Fruit fly (Drosophila melanogaster) whole organism, embryonic: ENCODE data around the gene Nsf2.

Source experiments
- Antp ChIP-seq: fragments of 200-800 bp; sonication (Bioruptor generic); optimal IDR thresholded peaks from 3 replicates; lab custom pipeline; 2016; ENCODE audit warnings: missing biosample characterization, missing genetic modification characterization
- B-H2 ChIP-seq: fragments of 200-800 bp; sonication (Bioruptor generic); optimal IDR thresholded peaks from 2 replicates; lab custom pipeline; 2018; ENCODE audit warnings: missing biosample characterization, mild to moderate bottlenecking, missing genetic modification characterization
- CG11504 ChIP-seq: fragments of 200-800 bp; sonication (Bioruptor generic); optimal IDR thresholded peaks from 3 replicates; lab custom pipeline; 2019; ENCODE audit warnings: missing biosample characterization, mild to moderate bottlenecking, missing genetic modification characterization, moderate library complexity
- CG12219 ChIP-seq: fragments of 200-800 bp; sonication (Bioruptor generic); optimal IDR thresholded peaks from 3 replicates; lab custom pipeline; 2018; ENCODE audit warnings: missing biosample characterization, mild to moderate bottlenecking, missing genetic modification characterization
- CG14014 ChIP-seq: fragments of 200-800 bp; sonication (Bioruptor generic); IDR thresholded peaks from 2 replicates; pipeline ENCODE4 v1.3.6; 2022; ENCODE audit warnings: missing biosample characterization, missing genetic modification characterization
- CG14050 ChIP-seq: fragments of 200-800 bp; sonication (Bioruptor generic); IDR thresholded peaks from 3 replicates; pipeline ENCODE4 v1.3.6; 2022; ENCODE audit warnings: missing biosample characterization, missing genetic modification characterization
- CG14667 ChIP-seq: fragments of 200-800 bp; sonication (Bioruptor generic); IDR thresholded peaks from 2 replicates; pipeline ENCODE4 v1.3.6; 2022; ENCODE audit warnings: missing biosample characterization, missing genetic modification characterization
- CG14965 ChIP-seq: fragments of 200-800 bp; sonication (Bioruptor generic); optimal IDR thresholded peaks from 2 replicates; lab custom pipeline; 2016; ENCODE audit warnings: missing biosample characterization, missing genetic modification characterization, borderline replicate concordance
- CG15514 ChIP-seq: fragments of 200-800 bp; sonication (Bioruptor generic); optimal IDR thresholded peaks from 3 replicates; lab custom pipeline; 2017; ENCODE audit warnings: missing biosample characterization, missing genetic modification characterization, mild to moderate bottlenecking, moderate library complexity, missing genetic modification reagents
- CG17328 ChIP-seq: fragments of 200-800 bp; sonication (Bioruptor generic); IDR thresholded peaks from 2 replicates; pipeline ENCODE4 v1.3.6; 2022; ENCODE audit warnings: missing biosample characterization, missing genetic modification characterization
- CG18262 ChIP-seq: fragments of 200-800 bp; optimal IDR thresholded peaks from 3 replicates; lab custom pipeline; 2019; ENCODE audit warnings: missing biosample characterization, mild to moderate bottlenecking, missing genetic modification characterization, moderate library complexity
- CG30403 ChIP-seq: fragments of 200-800 bp; sonication (Bioruptor generic); optimal IDR thresholded peaks from 3 replicates; lab custom pipeline; 2016; ENCODE audit warnings: missing biosample characterization, missing genetic modification characterization
- CG33213 ChIP-seq: fragments of 200-800 bp; sonication (Bioruptor generic); optimal IDR thresholded peaks from 3 replicates; lab custom pipeline; 2016; ENCODE audit warnings: missing biosample characterization, missing genetic modification characterization
- CG3407 ChIP-seq: fragments of 200-800 bp; sonication (Bioruptor generic); optimal IDR thresholded peaks from 2 replicates; lab custom pipeline; 2018; ENCODE audit warnings: missing biosample characterization, mild to moderate bottlenecking, missing genetic modification characterization
- CG4282 ChIP-seq: fragments of 200-800 bp; sonication (Bioruptor generic); optimal IDR thresholded peaks from 2 replicates; lab custom pipeline; 2016; ENCODE audit warnings: missing biosample characterization, missing genetic modification characterization
- CG6175 ChIP-seq: fragments of 200-800 bp; sonication (Bioruptor generic); IDR thresholded peaks from 3 replicates; pipeline ENCODE4 v1.3.6; 2022; ENCODE audit warnings: missing biosample characterization, missing genetic modification characterization
- CG6254 ChIP-seq: fragments of 200-800 bp; sonication (Bioruptor generic); optimal IDR thresholded peaks from 3 replicates; lab custom pipeline; 2017; ENCODE audit warnings: mild to moderate bottlenecking, missing biosample characterization, missing genetic modification reagents, missing genetic modification characterization
- CG7786 ChIP-seq: fragments of 200-800 bp; sonication (Bioruptor generic); optimal IDR thresholded peaks from 2 replicates; lab custom pipeline; 2016; ENCODE audit warnings: missing biosample characterization, missing genetic modification characterization
- CG9876 ChIP-seq: fragments of 200-800 bp; sonication (Bioruptor generic); optimal IDR thresholded peaks from 2 replicates; lab custom pipeline; 2016; ENCODE audit warnings: missing biosample characterization, missing genetic modification characterization
- Camta ChIP-seq: fragments of 200-800 bp; sonication (Bioruptor generic); optimal IDR thresholded peaks from 2 replicates; lab custom pipeline; 2016; ENCODE audit warnings: missing biosample characterization, missing genetic modification characterization
- CoRest ChIP-seq: fragments of 200-800 bp; sonication (Bioruptor generic); optimal IDR thresholded peaks from 3 replicates; lab custom pipeline; 2018; ENCODE audit warnings: missing biosample characterization, mild to moderate bottlenecking, missing genetic modification characterization, moderate library complexity
- Dip2 ChIP-seq: fragments of 200-800 bp; sonication (Bioruptor generic); IDR thresholded peaks from 2 replicates; pipeline ENCODE4 v1.3.6; 2022; ENCODE audit warnings: missing biosample characterization, missing genetic modification characterization
- Dp ChIP-seq: fragments of 200-800 bp; sonication (Bioruptor generic); optimal IDR thresholded peaks from 2 replicates; lab custom pipeline; 2018; ENCODE audit warnings: missing biosample characterization, mild to moderate bottlenecking, missing genetic modification characterization, moderate library complexity
- H2.0 ChIP-seq: fragments of 200-800 bp; sonication (Bioruptor generic); IDR thresholded peaks from 2 replicates; pipeline ENCODE4 v1.3.6; 2022; ENCODE audit warnings: missing biosample characterization, missing genetic modification characterization
- Hr39 ChIP-seq: fragments of >200 bp; optimal IDR thresholded peaks from 2 replicates; lab custom pipeline; 2017
- Jarid2 ChIP-seq: fragments of 200-800 bp; sonication (Bioruptor generic); optimal IDR thresholded peaks from 3 replicates; lab custom pipeline; 2017; ENCODE audit warnings: mild to moderate bottlenecking, missing biosample characterization, missing genetic modification reagents, missing genetic modification characterization
- MBD-R2 ChIP-seq: fragments of 200-800 bp; sonication (Bioruptor generic); IDR thresholded peaks from 2 replicates; pipeline ENCODE4 v1.3.6; 2022; ENCODE audit warnings: missing biosample characterization, missing genetic modification characterization
- Side ChIP-seq: fragments of 200-800 bp; sonication (Bioruptor generic); optimal IDR thresholded peaks from 2 replicates; lab custom pipeline; 2016; ENCODE audit warnings: missing biosample characterization, missing genetic modification characterization
- Sox102F ChIP-seq: fragments of 200-800 bp; sonication (Bioruptor generic); optimal IDR thresholded peaks from 2 replicates; lab custom pipeline; 2018; ENCODE audit warnings: missing biosample characterization, mild to moderate bottlenecking, missing genetic modification characterization, moderate library complexity
- Usf ChIP-seq: fragments of 200-800 bp; sonication (Bioruptor generic); optimal IDR thresholded peaks from 2 replicates; lab custom pipeline; 2017; ENCODE audit warnings: missing genotype, missing biosample characterization, missing genetic modification characterization
- aop ChIP-seq: fragments of 200-800 bp; sonication (Bioruptor generic); IDR thresholded peaks from 2 replicates; pipeline ENCODE4 v1.3.6; 2022; ENCODE audit warnings: missing biosample characterization, missing genetic modification characterization
- cato ChIP-seq: fragments of 200-800 bp; sonication (Bioruptor generic); optimal IDR thresholded peaks from 2 replicates; lab custom pipeline; 2016; ENCODE audit warnings: missing biosample characterization, missing genetic modification characterization, borderline replicate concordance
- dati ChIP-seq: fragments of 200-800 bp; sonication (Bioruptor generic); IDR thresholded peaks from 2 replicates; pipeline ENCODE4 v1.3.6; 2022; ENCODE audit warnings: missing biosample characterization, missing genetic modification characterization
- fd64A ChIP-seq: fragments of 200-800 bp; sonication (Bioruptor generic); optimal IDR thresholded peaks from 3 replicates; lab custom pipeline; 2018; ENCODE audit warnings: missing biosample characterization, mild to moderate bottlenecking, missing genetic modification characterization
- fu2 ChIP-seq: fragments of 200-800 bp; sonication (Bioruptor generic); optimal IDR thresholded peaks from 2 replicates; lab custom pipeline; 2016; ENCODE audit warnings: missing biosample characterization, missing genetic modification characterization
- ken ChIP-seq: fragments of 200-800 bp; sonication (Bioruptor generic); IDR thresholded peaks from 3 replicates; pipeline ENCODE4 v1.3.6; 2022; ENCODE audit warnings: missing biosample characterization, missing genetic modification characterization
- knrl ChIP-seq: fragments of 200-800 bp; sonication (Bioruptor generic); IDR thresholded peaks from 3 replicates; pipeline ENCODE4 v1.3.6; 2022; ENCODE audit warnings: missing biosample characterization, missing genetic modification characterization; ENCODE audit not compliant: partially characterized antibody
- lab ChIP-seq: fragments of 200-800 bp; sonication (Bioruptor generic); optimal IDR thresholded peaks from 3 replicates; lab custom pipeline; 2017; ENCODE audit warnings: missing biosample characterization, missing genetic modification characterization, mild to moderate bottlenecking, moderate library complexity, missing genetic modification reagents
- mam ChIP-seq: fragments of 200-800 bp; sonication (Bioruptor generic); optimal IDR thresholded peaks from 3 replicates; lab custom pipeline; 2016; ENCODE audit warnings: missing biosample characterization, missing genetic modification characterization
- nau ChIP-seq: fragments of 200-800 bp; sonication (Bioruptor generic); optimal IDR thresholded peaks from 3 replicates; lab custom pipeline; 2017; ENCODE audit warnings: missing biosample characterization, mild to moderate bottlenecking, missing genetic modification characterization, missing genetic modification reagents
- nmo ChIP-seq: fragments of 200-800 bp; sonication (Bioruptor generic); optimal IDR thresholded peaks from 2 replicates; lab custom pipeline; 2018; ENCODE audit warnings: missing biosample characterization, mild to moderate bottlenecking, missing genetic modification characterization, moderate library complexity
- phol ChIP-seq: fragments of 200-800 bp; sonication (Bioruptor generic); optimal IDR thresholded peaks from 3 replicates; lab custom pipeline; 2018; ENCODE audit warnings: missing biosample characterization, mild to moderate bottlenecking, missing genetic modification characterization, moderate library complexity
- slp2 ChIP-seq: fragments of 200-800 bp; sonication (Bioruptor generic); optimal IDR thresholded peaks from 2 replicates; lab custom pipeline; 2016; ENCODE audit warnings: missing biosample characterization, missing genetic modification characterization
- sna ChIP-seq: fragments of 200-800 bp; sonication (Bioruptor generic); IDR thresholded peaks from 2 replicates; pipeline ENCODE4 v1.3.6; 2022; ENCODE audit warnings: missing biosample characterization, missing genetic modification characterization; ENCODE audit not compliant: partially characterized antibody
- sr ChIP-seq: fragments of 200-800 bp; sonication (Bioruptor generic); IDR thresholded peaks from 3 replicates; pipeline ENCODE4 v1.3.6; 2022; ENCODE audit warnings: missing biosample characterization, missing genetic modification characterization
- stwl ChIP-seq: fragments of 200-800 bp; sonication (Bioruptor generic); optimal IDR thresholded peaks from 3 replicates; lab custom pipeline; 2018; ENCODE audit warnings: missing biosample characterization, mild to moderate bottlenecking, missing genetic modification characterization, moderate library complexity
- tio ChIP-seq: fragments of 200-800 bp; sonication (Bioruptor generic); optimal IDR thresholded peaks from 2 replicates; lab custom pipeline; 2017; ENCODE audit warnings: missing biosample characterization, missing genetic modification characterization, inconsistent platforms
- tll ChIP-seq, 2 experiments: fragments of 200-800 bp in 1 of 2; fragments of >200 bp in 1 of 2; sonication (Bioruptor generic) in 1 of 2; optimal IDR thresholded peaks; 2 replicates each; lab custom pipeline; 2017 to 2019; ENCODE audit warnings: missing biosample characterization in 2 of 2, missing genetic modification characterization in 2 of 2, mild to moderate bottlenecking in 1 of 2, moderate library complexity in 1 of 2
- trh ChIP-seq: fragments of 200-800 bp; sonication (Bioruptor generic); optimal IDR thresholded peaks from 2 replicates; lab custom pipeline; 2016; ENCODE audit warnings: missing biosample characterization, missing genetic modification characterization
- tup ChIP-seq: fragments of 200-800 bp; sonication (Bioruptor generic); optimal IDR thresholded peaks from 2 replicates; lab custom pipeline; 2016; ENCODE audit warnings: missing biosample characterization, mild to moderate bottlenecking, missing genetic modification characterization, moderate library complexity
- vfl ChIP-seq: fragments of 200-800 bp; sonication (Bioruptor generic); optimal IDR thresholded peaks from 2 replicates; lab custom pipeline; 2016; ENCODE audit warnings: missing biosample characterization, missing genetic modification characterization
- vvl ChIP-seq: fragments of 200-800 bp; sonication (Bioruptor generic); IDR thresholded peaks from 2 replicates; pipeline ENCODE4 v1.3.6; 2022; ENCODE audit warnings: missing biosample characterization, missing genetic modification characterization

Gene Nsf2

dm6 chr3R:13884929-13885328 lies 47.1 kb upstream of the Nsf2 start (continued):
- no peak for TF ChIP-seq sna (GFP tag; lab: Robert Waterston, UW)
- TF ChIP-seq tll (GFP tag; optimal IDR thresholded peaks at IDR 0.05; lab: Kevin White, UChicago): no peak
- peak; percentile 15 for TF ChIP-seq Sox102F (GFP tag; lab: Kevin White, UChicago)
- TF ChIP-seq CG17328 (GFP tag; lab: Robert Waterston, UW): peak; percentile 69
- peak; percentile 58; the same call in 1 of the 2 replicates for TF ChIP-seq vvl
- TF ChIP-seq CG15514: no peak
- no peak for TF ChIP-seq fu2 (GFP tag; lab: Kevin White, UChicago)
- no peak for TF ChIP-seq lab
- peak; percentile 64 for TF ChIP-seq CG18262 (tag; lab: Kevin White, UChicago)
- TF ChIP-seq CoRest (tag; lab: Kevin White, UChicago): peak; percentile 12
- TF ChIP-seq CG3407 (GFP tag; lab: Kevin White, UChicago): peak; percentile 17
- TF ChIP-seq nmo (GFP tag; lab: Kevin White, UChicago): peak; percentile 54
- peak; percentile 6 for TF ChIP-seq slp2 (GFP tag; lab: Kevin White, UChicago)
- TF ChIP-seq dati: no peak
- TF ChIP-seq knrl (GFP tag; lab: Robert Waterston, UW): no peak
- no peak for TF ChIP-seq Dip2 (GFP tag; lab: Robert Waterston, UW)
- peak; percentile 28 for TF ChIP-seq CG30403 (GFP tag; lab: Kevin White, UChicago)
- TF ChIP-seq CG11504 (tag; lab: Kevin White, UChicago): peak; percentile 34
- no peak for TF ChIP-seq Side (GFP tag; lab: Kevin White, UChicago)
- TF ChIP-seq CG7786 (GFP tag; lab: Kevin White, UChicago): no peak
- no peak for TF ChIP-seq CG6175 (GFP tag; lab: Robert Waterston, UW)
- no peak for TF ChIP-seq Jarid2 (GFP tag; lab: Kevin White, UChicago)
- TF ChIP-seq B-H2: no peak
- TF ChIP-seq CG33213 (GFP tag; lab: Kevin White, UChicago): no peak
- no peak for TF ChIP-seq CG14050 (GFP tag; lab: Robert Waterston, UW)
- TF ChIP-seq H2.0 (GFP tag; lab: Robert Waterston, UW): no peak
- TF ChIP-seq trh (GFP tag; lab: Kevin White, UChicago): no peak
- TF ChIP-seq Usf: no peak
- no peak for TF ChIP-seq CG12219 (GFP tag; lab: Kevin White, UChicago)
- no peak for TF ChIP-seq CG14965 (GFP tag; lab: Kevin White, UChicago)
- TF ChIP-seq Dp: no peak
- no peak for TF ChIP-seq mam (GFP tag; lab: Kevin White, UChicago)
- TF ChIP-seq Camta (GFP tag; lab: Kevin White, UChicago): peak; percentile 1
- no peak for TF ChIP-seq sr
- 0 out of 3 replicates have a peak, but pooled peaks have one; percentile 27 for TF ChIP-seq ken (GFP tag; lab: Robert Waterston, UW)
- TF ChIP-seq CG4282 (GFP tag; lab: Kevin White, UChicago): no peak
- no peak for TF ChIP-seq tup
- peak; percentile 20 for TF ChIP-seq CG6254 (GFP tag; lab: Kevin White, UChicago)
- no peak for TF ChIP-seq fd64A (GFP tag; lab: Kevin White, UChicago)
- TF ChIP-seq CG14014 (GFP tag; lab: Robert Waterston, UW): no peak
- TF ChIP-seq aop: no peak
- no peak for TF ChIP-seq nau (GFP tag; lab: Kevin White, UChicago)
- no peak for TF ChIP-seq stwl
- 0 out of 2 replicates have a peak, but pooled peaks have one; percentile 5 for TF ChIP-seq CG14667 (GFP tag; lab: Robert Waterston, UW)
- peak; percentile 47 for TF ChIP-seq phol (tag; lab: Kevin White, UChicago)
- peak; percentile 3 for TF ChIP-seq Antp
- no peak for TF ChIP-seq cato (GFP tag; lab: Kevin White, UChicago)
- TF ChIP-seq tio (GFP tag; lab: Kevin White, UChicago): no peak
- TF ChIP-seq vfl (GFP tag; lab: Kevin White, UChicago): no peak
- no peak for TF ChIP-seq CG9876 (GFP tag; lab: Kevin White, UChicago)
- TF ChIP-seq MBD-R2 (GFP tag; lab: Robert Waterston, UW): no peak
- TF ChIP-seq Hr39: no peak
